Fruit fly (Drosophila melanogaster) whole organism, embryonic: ENCODE measurements around the gene CG6912.

Experiments
- Atf-2 ChIP-seq: fragments of 200-800 bp; sonication (Bioruptor generic); optimal IDR thresholded peaks from 2 replicates; lab custom pipeline; 2016; ENCODE audit warnings: missing biosample characterization, missing genetic modification characterization
- CG10565 ChIP-seq: fragments of 200-800 bp; sonication (Bioruptor generic); optimal IDR thresholded peaks from 3 replicates; lab custom pipeline; 2016; ENCODE audit warnings: missing biosample characterization, mild to moderate bottlenecking, missing genetic modification characterization
- CG10959 ChIP-seq: fragments of 200-800 bp; sonication (Bioruptor generic); IDR thresholded peaks from 2 replicates; pipeline ENCODE4 v1.3.6; 2022; ENCODE audit warnings: missing biosample characterization, missing genetic modification characterization
- CG11696 ChIP-seq: fragments of 200-800 bp; sonication (Bioruptor generic); IDR thresholded peaks from 2 replicates; pipeline ENCODE4 v1.3.6; 2022; ENCODE audit warnings: missing biosample characterization, missing genetic modification characterization
- CG15479 ChIP-seq: fragments of 200-800 bp; sonication (Bioruptor generic); optimal IDR thresholded peaks from 3 replicates; lab custom pipeline; 2019; ENCODE audit warnings: missing biosample characterization, mild to moderate bottlenecking, missing genetic modification characterization, moderate library complexity
- CG15514 ChIP-seq: fragments of 200-800 bp; sonication (Bioruptor generic); optimal IDR thresholded peaks from 3 replicates; lab custom pipeline; 2017; ENCODE audit warnings: missing biosample characterization, missing genetic modification characterization, mild to moderate bottlenecking, moderate library complexity, missing genetic modification reagents
- CG1603 ChIP-seq: fragments of 200-800 bp; sonication (Bioruptor generic); optimal IDR thresholded peaks from 2 replicates; lab custom pipeline; 2019; ENCODE audit warnings: missing biosample characterization, mild to moderate bottlenecking, missing genetic modification characterization, moderate library complexity
- CG1647 ChIP-seq: fragments of 200-800 bp; sonication (Bioruptor generic); optimal IDR thresholded peaks from 3 replicates; lab custom pipeline; 2016; ENCODE audit warnings: missing biosample characterization, missing genetic modification characterization
- CG17568 ChIP-seq: fragments of 200-800 bp; sonication (Bioruptor generic); optimal IDR thresholded peaks from 2 replicates; lab custom pipeline; 2018; ENCODE audit warnings: missing biosample characterization, mild to moderate bottlenecking, missing genetic modification characterization, moderate library complexity
- CG17912 ChIP-seq: fragments of 200-800 bp; sonication (Bioruptor generic); optimal IDR thresholded peaks from 2 replicates; lab custom pipeline; 2018; ENCODE audit warnings: missing biosample characterization, mild to moderate bottlenecking, missing genetic modification characterization
- CG18262 ChIP-seq: fragments of 200-800 bp; optimal IDR thresholded peaks from 3 replicates; lab custom pipeline; 2019; ENCODE audit warnings: missing biosample characterization, mild to moderate bottlenecking, missing genetic modification characterization, moderate library complexity
- CG18764 ChIP-seq: fragments of 200-800 bp; sonication (Bioruptor generic); optimal IDR thresholded peaks from 3 replicates; lab custom pipeline; 2016; ENCODE audit warnings: missing biosample characterization, missing genetic modification characterization
- CG2875 ChIP-seq: fragments of 200-800 bp; sonication (Bioruptor generic); optimal IDR thresholded peaks from 2 replicates; lab custom pipeline; 2017; ENCODE audit warnings: missing biosample characterization, mild to moderate bottlenecking, missing genetic modification characterization, missing genetic modification reagents
- CG31388 ChIP-seq: fragments of 200-800 bp; sonication (Bioruptor generic); optimal IDR thresholded peaks from 2 replicates; lab custom pipeline; 2016; ENCODE audit warnings: missing biosample characterization, missing genetic modification characterization
- CG34376 ChIP-seq: fragments of 200-800 bp; sonication (Bioruptor generic); optimal IDR thresholded peaks from 2 replicates; lab custom pipeline; 2018; ENCODE audit warnings: missing biosample characterization, mild to moderate bottlenecking, missing genetic modification characterization
- CG3995 ChIP-seq: fragments of 200-800 bp; sonication (Bioruptor generic); optimal IDR thresholded peaks from 3 replicates; lab custom pipeline; 2016; ENCODE audit warnings: missing biosample characterization, missing genetic modification characterization
- CG4424 ChIP-seq: fragments of 200-800 bp; sonication (Bioruptor generic); optimal IDR thresholded peaks from 3 replicates; lab custom pipeline; 2016; ENCODE audit warnings: missing biosample characterization, missing genetic modification characterization
- CG6272 ChIP-seq: fragments of 200-800 bp; sonication (Bioruptor generic); IDR thresholded peaks from 2 replicates; pipeline ENCODE4 v1.3.6; 2022; ENCODE audit warnings: missing biosample characterization, missing genetic modification characterization
- CG8089 ChIP-seq: fragments of 200-800 bp; sonication (Bioruptor generic); optimal IDR thresholded peaks from 3 replicates; lab custom pipeline; 2016; ENCODE audit warnings: missing biosample characterization, missing genetic modification characterization
- CG9727 ChIP-seq: fragments of 200-800 bp; sonication (Bioruptor generic); optimal IDR thresholded peaks from 3 replicates; lab custom pipeline; 2017; ENCODE audit warnings: missing biosample characterization, mild to moderate bottlenecking, missing genetic modification characterization
- Dek ChIP-seq: fragments of 200-800 bp; sonication (Bioruptor generic); optimal IDR thresholded peaks from 3 replicates; lab custom pipeline; 2019; ENCODE audit warnings: missing biosample characterization, mild to moderate bottlenecking, missing genetic modification characterization, moderate library complexity
- Ets65A ChIP-seq: fragments of 200-800 bp; sonication (Bioruptor generic); peaks from one replicate; lab custom pipeline; 2016; ENCODE audit warnings: missing biosample characterization, missing genetic modification characterization
- H15 ChIP-seq: fragments of 200-800 bp; sonication (Bioruptor generic); IDR thresholded peaks from 3 replicates; pipeline ENCODE4 v1.3.6; 2022; ENCODE audit warnings: missing biosample characterization, missing genetic modification characterization
- Hr78 ChIP-seq, 2 experiments: fragments of 200-800 bp in 1 of 2; fragments of >200 bp in 1 of 2; sonication (Bioruptor generic) in 1 of 2; optimal IDR thresholded peaks; 2 replicates each; lab custom pipeline; 2017 to 2019; ENCODE audit warnings: missing biosample characterization in 2 of 2, missing genetic modification characterization in 2 of 2, mild to moderate bottlenecking in 1 of 2, moderate library complexity in 1 of 2
- PHDP ChIP-seq: fragments of 200-800 bp; sonication (Bioruptor generic); optimal IDR thresholded peaks from 3 replicates; lab custom pipeline; 2018; ENCODE audit warnings: missing biosample characterization, mild to moderate bottlenecking, missing genetic modification characterization, moderate library complexity
- Six4 ChIP-seq: fragments of 200-800 bp; sonication (Bioruptor generic); optimal IDR thresholded peaks from 2 replicates; lab custom pipeline; 2016; ENCODE audit warnings: missing biosample characterization, missing genetic modification characterization
- Spps ChIP-seq: fragments of 200-800 bp; sonication (Bioruptor generic); optimal IDR thresholded peaks from 2 replicates; lab custom pipeline; 2018; ENCODE audit warnings: missing biosample characterization, mild to moderate bottlenecking, missing genetic modification characterization
- Taf1 ChIP-seq: fragments of 200-800 bp; sonication (Bioruptor generic); IDR thresholded peaks from 2 replicates; pipeline ENCODE4 v1.3.6; 2022; ENCODE audit warnings: missing biosample characterization, missing genetic modification characterization
- abd-A ChIP-seq: fragments of 200-800 bp; sonication (Bioruptor generic); optimal IDR thresholded peaks from 3 replicates; lab custom pipeline; 2019; ENCODE audit warnings: missing biosample characterization, mild to moderate bottlenecking, missing genetic modification characterization, moderate library complexity
- ara ChIP-seq: fragments of 200-800 bp; sonication (Bioruptor generic); IDR thresholded peaks from 2 replicates; pipeline ENCODE4 v1.3.6; 2022; ENCODE audit warnings: missing biosample characterization, missing genetic modification characterization
- bcd ChIP-seq: fragments of 200-800 bp; sonication (Bioruptor generic); optimal IDR thresholded peaks from 2 replicates; lab custom pipeline; 2017; ENCODE audit warnings: missing biosample characterization, mild to moderate bottlenecking, missing genetic modification characterization
- crp ChIP-seq, 2 experiments: fragments of 200-800 bp; sonication (Bioruptor generic); optimal IDR thresholded peaks; 2 replicates in 1 of 2; 3 replicates in 1 of 2; lab custom pipeline; 2017; ENCODE audit warnings: missing biosample characterization in 2 of 2, missing genetic modification characterization in 2 of 2, mild to moderate bottlenecking in 1 of 2, moderate library complexity in 1 of 2
- cwo ChIP-seq: fragments of 200-800 bp; sonication (Bioruptor generic); optimal IDR thresholded peaks from 3 replicates; lab custom pipeline; 2017; ENCODE audit warnings: missing biosample characterization, missing genetic modification characterization, mild to moderate bottlenecking, moderate library complexity, missing genetic modification reagents
- dimm ChIP-seq: fragments of 200-800 bp; sonication (Bioruptor generic); IDR thresholded peaks from 2 replicates; pipeline ENCODE4 v1.3.6; 2022; ENCODE audit warnings: missing biosample characterization, missing genetic modification characterization
- en ChIP-seq: fragments of 200-800 bp; sonication (Bioruptor generic); optimal IDR thresholded peaks from 2 replicates; lab custom pipeline; 2016; ENCODE audit warnings: missing biosample characterization, missing genetic modification characterization
- eyg ChIP-seq: fragments of 200-800 bp; sonication (Bioruptor generic); optimal IDR thresholded peaks from 3 replicates; lab custom pipeline; 2016; ENCODE audit warnings: missing biosample characterization, missing genetic modification characterization
- gce ChIP-seq: fragments of 200-800 bp; sonication (Bioruptor generic); IDR thresholded peaks from 3 replicates; pipeline ENCODE4 v1.3.6; 2022; ENCODE audit warnings: missing biosample characterization, missing genetic modification characterization
- otp ChIP-seq: fragments of 200-800 bp; sonication (Bioruptor generic); IDR thresholded peaks from 3 replicates; pipeline ENCODE4, ENCODE4 v1.3.6; 2022; ENCODE audit warnings: missing biosample characterization, missing genetic modification characterization
- pnt ChIP-seq: fragments of 200-800 bp; sonication (Bioruptor generic); optimal IDR thresholded peaks from 3 replicates; lab custom pipeline; 2016; ENCODE audit warnings: missing biosample characterization, missing genetic modification characterization
- psq ChIP-seq: fragments of 200-800 bp; sonication (Bioruptor generic); optimal IDR thresholded peaks from 2 replicates; lab custom pipeline; 2017; ENCODE audit warnings: missing biosample characterization, missing genetic modification characterization
- salm ChIP-seq: fragments of 200-800 bp; sonication (Bioruptor generic); optimal IDR thresholded peaks from 2 replicates; lab custom pipeline; 2018; ENCODE audit warnings: missing biosample characterization, mild to moderate bottlenecking, missing genetic modification characterization
- sc ChIP-seq, 3 experiments: fragments of >200 bp in 2 of 3; fragments of 200-800 bp in 1 of 3; sonication (Bioruptor generic) in 1 of 3; optimal IDR thresholded peaks; 2 replicates in 2 of 3; 3 replicates in 1 of 3; lab custom pipeline; 2017; ENCODE audit warnings: mild to moderate bottlenecking in 1 of 3, missing biosample characterization in 1 of 3, missing genetic modification characterization in 1 of 3, missing genetic modification reagents in 1 of 3
- sqz ChIP-seq: fragments of 200-800 bp; sonication (Bioruptor generic); optimal IDR thresholded peaks from 3 replicates; lab custom pipeline; 2018; ENCODE audit warnings: missing biosample characterization, mild to moderate bottlenecking, missing genetic modification characterization
- sug ChIP-seq: fragments of 200-800 bp; optimal IDR thresholded peaks from 2 replicates; lab custom pipeline; 2019; ENCODE audit warnings: missing biosample characterization, mild to moderate bottlenecking, missing genetic modification characterization, moderate library complexity
- tap ChIP-seq: fragments of 200-800 bp; optimal IDR thresholded peaks from 3 replicates; lab custom pipeline; 2019; ENCODE audit warnings: missing biosample characterization, mild to moderate bottlenecking, missing genetic modification characterization, moderate library complexity
- tin ChIP-seq: fragments of 200-800 bp; sonication (Bioruptor generic); optimal IDR thresholded peaks from 3 replicates; lab custom pipeline; 2016; ENCODE audit warnings: missing biosample characterization, missing genetic modification characterization
- tio ChIP-seq: fragments of 200-800 bp; sonication (Bioruptor generic); optimal IDR thresholded peaks from 2 replicates; lab custom pipeline; 2017; ENCODE audit warnings: missing biosample characterization, missing genetic modification characterization, inconsistent platforms
- trh ChIP-seq: fragments of 200-800 bp; sonication (Bioruptor generic); optimal IDR thresholded peaks from 2 replicates; lab custom pipeline; 2016; ENCODE audit warnings: missing biosample characterization, missing genetic modification characterization
- tup ChIP-seq: fragments of 200-800 bp; sonication (Bioruptor generic); optimal IDR thresholded peaks from 2 replicates; lab custom pipeline; 2016; ENCODE audit warnings: missing biosample characterization, mild to moderate bottlenecking, missing genetic modification characterization, moderate library complexity
- zfh1 ChIP-seq: fragments of 200-800 bp; sonication (Bioruptor generic); IDR thresholded peaks from 3 replicates; pipeline ENCODE4 v1.3.6; 2022; ENCODE audit warnings: missing biosample characterization, missing genetic modification characterization

CG6912 gene

dm6 chr3R:15095550-15096031 lies 41.2 kb downstream of the CG6912 start, which contains the start of gene CG6966 (continued):
- TF ChIP-seq tup (GFP tag; lab: Kevin White, UChicago) (peak; percentile 88), trh (GFP tag; lab: Kevin White, UChicago) (peak; percentile 95), CG15514 (GFP tag; lab: Kevin White, UChicago) (peak; percentile 94), Spps (peak; percentile 73), CG10959 (GFP tag; lab: Robert Waterston, UW) (no peak), PHDP (tag; lab: Kevin White, UChicago) (peak; percentile 90), en (GFP tag; lab: Kevin White, UChicago) (peak; percentile 94), sc (optimal IDR thresholded peaks at IDR 0.05; lab: Kevin White, UChicago) (no peak), sc (GFP tag; optimal IDR thresholded peaks at IDR 0.05; lab: Kevin White, UChicago) (peak; percentile 89), otp (GFP tag; lab: Robert Waterston, UW) (no peak), Six4 (peak; percentile 89), ara (no peak), CG17568 (GFP tag; lab: Kevin White, UChicago) (peak; percentile 95), CG1603 (tag; lab: Kevin White, UChicago) (peak; percentile 97), tap (tag; lab: Kevin White, UChicago) (peak; percentile 73), tin (peak; percentile 90), Hr78 (GFP tag; optimal IDR thresholded peaks at IDR 0.05; lab: Kevin White, UChicago) (no peak), Dek (tag; lab: Kevin White, UChicago) (peak; percentile 93), psq (GFP tag; lab: Kevin White, UChicago) (peak; percentile 84), CG2875 (GFP tag; lab: Kevin White, UChicago) (peak; percentile 94), bcd (GFP tag; lab: Kevin White, UChicago) (peak; percentile 96), CG18764 (peak; percentile 93), Atf-2 (GFP tag; lab: Kevin White, UChicago) (peak; percentile 94), Ets65A (GFP tag; lab: Kevin White, UChicago) (peak; percentile 100), gce (no peak), CG17912 (GFP tag; lab: Kevin White, UChicago) (peak; percentile 99), tio (GFP tag; lab: Kevin White, UChicago) (peak; percentile 95), Taf1 (GFP tag; lab: Robert Waterston, UW) (no peak), CG3995 (GFP tag; lab: Kevin White, UChicago) (peak; percentile 63), CG8089 (peak; percentile 97), CG11696 (GFP tag; lab: Robert Waterston, UW) (no peak), dimm (GFP tag; lab: Robert Waterston, UW) (no peak), CG15479 (GFP tag; lab: Kevin White, UChicago) (no peak), cwo (peak; percentile 77), CG31388 (GFP tag; lab: Kevin White, UChicago) (peak; percentile 85), abd-A (tag; lab: Kevin White, UChicago) (peak; percentile 91), sqz (GFP tag; lab: Kevin White, UChicago) (peak; percentile 94), CG10565 (GFP tag; lab: Kevin White, UChicago) (peak; percentile 86), pnt (peak; percentile 91), CG9727 (GFP tag; lab: Kevin White, UChicago) (peak; percentile 93), salm (tag; lab: Kevin White, UChicago) (peak; percentile 74), zfh1 (no peak), H15 (GFP tag; lab: Robert Waterston, UW) (no peak), CG1647 (GFP tag; lab: Kevin White, UChicago) (peak; percentile 96), CG34376 (GFP tag; lab: Kevin White, UChicago) (peak; percentile 97), CG18262 (tag; lab: Kevin White, UChicago) (peak; percentile 79), sug (tag; lab: Kevin White, UChicago) (peak; percentile 93), CG4424 (GFP tag; lab: Kevin White, UChicago) (peak; percentile 93), crp (GFP tag; optimal IDR thresholded peaks at IDR 0.05; lab: Kevin White, UChicago) (peak in 1 of 2 experiments; percentile 77), CG6272 (GFP tag; lab: Robert Waterston, UW) (peak; percentile 83), eyg (GFP tag; lab: Kevin White, UChicago) (peak; percentile 95)
